Worm (Caenorhabditis elegans): ENCODE results near the gene fndc-1.

ce11 chrII:11241497-11241896, 4.4 kb upstream of the fndc-1 start:
- TF ChIP-seq ztf-23 (GFP tag; IDR thresholded peaks at IDR 0.05) = no peak
- no peak for TF ChIP-seq tab-1 (GFP tag; IDR thresholded peaks at IDR 0.05)
- TF ChIP-seq ref-1 (GFP tag; conservative IDR thresholded peaks at IDR 0.05) = no peak
- no peak for TF ChIP-seq ztf-29 (GFP tag; IDR thresholded peaks at IDR 0.05)
